Fruit fly (Drosophila melanogaster) whole organism, embryonic: Measurements from ENCODE around the gene CG1273.

Experiments used
- CG31441 ChIP-seq: fragments of 200-800 bp; sonication (Bioruptor generic); IDR thresholded peaks from 2 replicates; pipeline ENCODE4 v1.3.6; 2022; ENCODE audit warnings: missing biosample characterization, missing genetic modification characterization
- CG3281 ChIP-seq: fragments of 200-800 bp; sonication (Bioruptor generic); optimal IDR thresholded peaks from 3 replicates; lab custom pipeline; 2017; ENCODE audit warnings: missing biosample characterization, mild to moderate bottlenecking, missing genetic modification characterization
- bcd ChIP-seq: fragments of 200-800 bp; sonication (Bioruptor generic); optimal IDR thresholded peaks from 2 replicates; lab custom pipeline; 2017; ENCODE audit warnings: missing biosample characterization, mild to moderate bottlenecking, missing genetic modification characterization
- jigr1 ChIP-seq: fragments of 200-800 bp; sonication (Bioruptor generic); IDR thresholded peaks from 3 replicates; pipeline ENCODE4 v1.3.6; 2022; ENCODE audit warnings: missing biosample characterization, missing genetic modification characterization

- TF ChIP-seq CG3281 (GFP tag; lab: Kevin White, UChicago) (no peak), bcd (GFP tag; lab: Kevin White, UChicago) (no peak), jigr1 (GFP tag; lab: Robert Waterston, UW) (no peak), CG31441 (GFP tag; lab: Robert Waterston, UW) (no peak)
These were observed 34.1 kb upstream of the CG1273 start for dm6 chr3L:4229365-4229967.
